Worm (Caenorhabditis elegans): ENCODE measurements around the gene ctf-4.

ctf-4 gene

DNA sequence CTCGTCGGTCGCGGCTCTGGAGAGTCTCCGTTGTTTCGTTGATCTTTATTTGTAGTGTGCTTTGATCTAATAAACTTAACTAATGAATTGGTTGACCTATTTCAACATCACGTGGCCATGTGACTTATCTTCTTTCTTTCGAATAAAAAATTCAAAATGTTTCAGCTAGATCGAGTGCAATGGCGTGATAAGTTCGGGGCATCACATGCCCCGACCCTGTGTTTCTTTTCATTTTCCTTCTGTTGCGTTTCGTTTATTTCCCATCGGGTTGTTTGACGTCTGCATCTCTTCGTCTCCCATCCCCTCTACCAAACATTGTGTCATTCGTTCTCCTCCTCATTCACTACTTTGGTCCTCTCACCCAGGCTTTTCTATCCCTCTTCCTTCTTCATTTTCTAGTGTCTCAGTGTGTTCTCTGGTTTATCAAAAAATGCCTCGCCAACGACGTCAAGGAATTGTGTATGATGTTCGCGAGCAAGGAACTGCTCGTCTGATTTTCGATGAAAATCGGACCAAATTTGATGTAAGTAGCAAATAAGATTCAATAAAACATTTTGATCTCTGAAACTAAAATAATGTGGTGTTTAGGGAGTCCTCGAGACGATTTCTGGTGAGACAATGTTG lies 13.6 kb downstream of the ctf-4 start, which contains the start of gene F17C11.4 (continued):
- TF ChIP-seq ztf-22 (GFP tag; optimal IDR thresholded peaks at IDR 0.05) = no peak
- peak; percentile 20 for TF ChIP-seq F57C9.4 (tag; optimal IDR thresholded peaks at IDR 0.05)
- TF ChIP-seq sea-2 (GFP tag; IDR thresholded peaks at IDR 0.05) = no peak
- TF ChIP-seq ceh-91 (GFP tag; IDR thresholded peaks at IDR 0.05) = no peak
- TF ChIP-seq F22D6.2 (tag; optimal IDR thresholded peaks at IDR 0.05) = peak; percentile 18
- TF ChIP-seq tlf-1 (GFP tag; optimal IDR thresholded peaks at IDR 0.05) = no peak
- TF ChIP-seq chd-7 (tag; optimal IDR thresholded peaks at IDR 0.05) = no peak
- no peak for TF ChIP-seq F55B11.4 (tag; optimal IDR thresholded peaks at IDR 0.05; ENCODE audit: borderline replicate concordance, insufficient read depth)
- TF ChIP-seq nhr-80 (tag; optimal IDR thresholded peaks at IDR 0.05) = peak; percentile 85
- peak; percentile 29 for TF ChIP-seq nhr-90 (tag; optimal IDR thresholded peaks at IDR 0.05)
- TF ChIP-seq B0019.2 (GFP tag; conservative IDR thresholded peaks at IDR 0.05) = no peak
- no peak for TF ChIP-seq snpc-3.4 (tag; optimal IDR thresholded peaks at IDR 0.05)
- no peak for TF ChIP-seq aptf-2 (GFP tag; conservative IDR thresholded peaks at IDR 0.05)
- TF ChIP-seq atf-7 (tag; optimal IDR thresholded peaks at IDR 0.05) = peak; percentile 62
- peak; percentile 64 for TF ChIP-seq madf-10 (tag; optimal IDR thresholded peaks at IDR 0.05)
- TF ChIP-seq rpc-1 (optimal IDR thresholded peaks at IDR 0.05) = no peak
- no peak for TF ChIP-seq rpc-1 (tag; optimal IDR thresholded peaks at IDR 0.05)
- no peak for TF ChIP-seq lin-35 (GFP tag; optimal IDR thresholded peaks at IDR 0.05)
- TF ChIP-seq egl-44 (GFP tag; IDR thresholded peaks at IDR 0.05) = 0 out of 2 replicates have a peak, but pooled peaks have one; percentile 61
- TF ChIP-seq snpc-4 (GFP tag; optimal IDR thresholded peaks at IDR 0.05) = no peak
- peak in 2 of 4 experiments; percentile 33 to 40 for TF ChIP-seq snpc-4 (tag; optimal IDR thresholded peaks at IDR 0.05)
- TF ChIP-seq rcor-1 (GFP tag; IDR thresholded peaks at IDR 0.05) = 0 out of 2 replicates have a peak, but pooled peaks have one; percentile 10
- no peak for TF ChIP-seq lsy-27 (tag; optimal IDR thresholded peaks at IDR 0.05; ENCODE audit: borderline replicate concordance, insufficient read depth)
- TF ChIP-seq hlh-26 (GFP tag; conservative IDR thresholded peaks at IDR 0.05) = no peak
- TF ChIP-seq F39B2.1 (GFP tag; IDR thresholded peaks at IDR 0.05) = no peak
- no peak for TF ChIP-seq mxl-1 (tag; optimal IDR thresholded peaks at IDR 0.05)
- TF ChIP-seq tbx-9 (tag; optimal IDR thresholded peaks at IDR 0.05; ENCODE audit: borderline replicate concordance) = no peak
- TF ChIP-seq pbrm-1 (GFP tag; IDR thresholded peaks at IDR 0.05) = no peak
- no peak for TF ChIP-seq mel-28 (tag; optimal IDR thresholded peaks at IDR 0.05; ENCODE audit: borderline replicate concordance)
- no peak for TF ChIP-seq F52B5.7 (tag; optimal IDR thresholded peaks at IDR 0.05)
- TF ChIP-seq him-1 (tag; optimal IDR thresholded peaks at IDR 0.05) = no peak
- no peak for TF ChIP-seq Y95B8A.8 (GFP tag; IDR thresholded peaks at IDR 0.05)

- TF ChIP-seq ztf-6 (GFP tag; IDR thresholded peaks at IDR 0.05) (no peak), ztf-22 (GFP tag; optimal IDR thresholded peaks at IDR 0.05) (no peak), tlf-1 (GFP tag; optimal IDR thresholded peaks at IDR 0.05) (no peak)
Measured at ce11 chrV:10949511-10949910, 15.8 kb downstream of the ctf-4 start, which contains the start of gene col-153. Gene col-153 (plus strand): TSS chrV:10949811.

- TF ChIP-seq F57A8.1 (GFP tag; optimal IDR thresholded peaks at IDR 0.05) (no peak), efl-1 (GFP tag; optimal IDR thresholded peaks at IDR 0.05) (no peak), F10E7.11 (tag; optimal IDR thresholded peaks at IDR 0.05) (no peak), sdz-38 (tag; optimal IDR thresholded peaks at IDR 0.05) (no peak), snpc-3.4 (tag; optimal IDR thresholded peaks at IDR 0.05) (no peak), dpff-1 (tag; optimal IDR thresholded peaks at IDR 0.05) (no peak), snpc-1.1 (tag; optimal IDR thresholded peaks at IDR 0.05; ENCODE audit: insufficient read depth) (no peak), pbrm-1 (GFP tag; IDR thresholded peaks at IDR 0.05) (no peak), somi-1 (GFP tag; optimal IDR thresholded peaks at IDR 0.05) (no peak), chd-7 (tag; optimal IDR thresholded peaks at IDR 0.05) (no peak)
Measured at ce11 chrV:10947930-10948329, 17.4 kb downstream of the ctf-4 start, which contains the start of gene F17C11.2. Gene F17C11.2 (plus strand): TSS chrV:10948230.

All from whole organism, young adult.